Fruit fly (Drosophila melanogaster) whole organism, prepupa: ENCODE measurements around the gene Prim2.
A peak's percentile ranks its signal among the peaks of the same experiment; 100 is the strongest.

Source experiments
- CG11762 ChIP-seq: fragments of 200-800 bp; sonication (Bioruptor generic); optimal IDR thresholded peaks from 3 replicates; lab custom pipeline; 2016; ENCODE audit warnings: missing biosample characterization, missing genetic modification characterization; ENCODE audit not compliant: insufficient read depth
- CG15336 ChIP-seq: fragments of 200-800 bp; sonication (Bioruptor generic); IDR thresholded peaks from 2 replicates; pipeline ENCODE4 v1.3.6; 2022; ENCODE audit warnings: missing biosample characterization, missing genetic modification characterization
- CG1621 ChIP-seq: fragments of 200-800 bp; sonication (Bioruptor generic); optimal IDR thresholded peaks from 3 replicates; lab custom pipeline; 2018; ENCODE audit warnings: missing biosample characterization, mild to moderate bottlenecking, missing genetic modification characterization
- CG16779 ChIP-seq: fragments of 200-800 bp; sonication (Bioruptor generic); optimal IDR thresholded peaks from 3 replicates; lab custom pipeline; 2017; ENCODE audit warnings: missing biosample characterization, mild to moderate bottlenecking, missing genetic modification characterization
- CG3919 ChIP-seq: fragments of 200-800 bp; sonication (Bioruptor generic); optimal IDR thresholded peaks from 3 replicates; lab custom pipeline; 2016; ENCODE audit warnings: missing biosample characterization, missing genetic modification characterization
- CG4318 ChIP-seq: fragments of 200-800 bp; sonication (Bioruptor generic); optimal IDR thresholded peaks from 3 replicates; lab custom pipeline; 2017; ENCODE audit warnings: missing biosample characterization, mild to moderate bottlenecking, missing genetic modification characterization
- CG6163 ChIP-seq: fragments of 200-800 bp; sonication (Bioruptor generic); IDR thresholded peaks from 3 replicates; pipeline ENCODE4 v1.3.6; 2022; ENCODE audit warnings: missing biosample characterization, missing genetic modification characterization
- CG6276 ChIP-seq: fragments of 200-800 bp; sonication (Bioruptor generic); optimal IDR thresholded peaks from 2 replicates; lab custom pipeline; 2017; ENCODE audit warnings: missing biosample characterization, mild to moderate bottlenecking, missing genetic modification characterization
- CG6854 ChIP-seq: fragments of 200-800 bp; sonication (Bioruptor generic); optimal IDR thresholded peaks from 2 replicates; lab custom pipeline; 2017; ENCODE audit warnings: missing biosample characterization, mild to moderate bottlenecking, missing genetic modification characterization
- CG7368 ChIP-seq: fragments of 200-800 bp; sonication (Bioruptor generic); optimal IDR thresholded peaks from 3 replicates; lab custom pipeline; 2016; ENCODE audit warnings: missing biosample characterization, missing genetic modification characterization
- CG8119 ChIP-seq: fragments of 200-800 bp; sonication (Bioruptor generic); IDR thresholded peaks from 3 replicates; pipeline ENCODE4 v1.3.6; 2022; ENCODE audit warnings: missing biosample characterization, missing genetic modification characterization
- CG8319 ChIP-seq: fragments of 200-800 bp; sonication (Bioruptor generic); optimal IDR thresholded peaks from 3 replicates; lab custom pipeline; 2016; ENCODE audit warnings: missing biosample characterization, missing genetic modification characterization
- CG8632 ChIP-seq: fragments of 200-800 bp; sonication (Bioruptor generic); optimal IDR thresholded peaks from 3 replicates; lab custom pipeline; 2016; ENCODE audit warnings: missing biosample characterization, missing genetic modification characterization
- Eip78C ChIP-seq: fragments of 200-800 bp; sonication (Bioruptor generic); peaks from one replicate; lab custom pipeline; 2016; ENCODE audit warnings: missing biosample characterization, missing genetic modification characterization
- Eip93F ChIP-seq: fragments of 200-800 bp; sonication (Bioruptor generic); optimal IDR thresholded peaks from 2 replicates; lab custom pipeline; 2016; ENCODE audit warnings: missing biosample characterization, mild to moderate bottlenecking, missing genetic modification characterization
- Ets21C ChIP-seq: fragments of 200-800 bp; sonication (Bioruptor generic); optimal IDR thresholded peaks from 3 replicates; lab custom pipeline; 2016; ENCODE audit warnings: missing biosample characterization, missing genetic modification characterization
- Ets96B ChIP-seq: fragments of 200-800 bp; optimal IDR thresholded peaks from 2 replicates; lab custom pipeline; 2019; ENCODE audit warnings: missing biosample characterization, mild to moderate bottlenecking, missing genetic modification characterization, moderate library complexity
- Gug ChIP-seq: fragments of 200-800 bp; sonication (Bioruptor generic); IDR thresholded peaks from 2 replicates; pipeline ENCODE4 v1.3.6; 2022; ENCODE audit warnings: missing biosample characterization, missing genetic modification characterization
- Hr38 ChIP-seq: sonication (Bioruptor generic); optimal IDR thresholded peaks from 2 replicates; lab custom pipeline; 2016; ENCODE audit warnings: missing biosample characterization, missing genetic modification characterization
- Hr39 ChIP-seq: fragments of 200-800 bp; sonication (Bioruptor generic); optimal IDR thresholded peaks from 2 replicates; lab custom pipeline; 2016; ENCODE audit warnings: missing biosample characterization, missing genetic modification characterization
- Lpt ChIP-seq: fragments of 200-800 bp; sonication (Bioruptor generic); optimal IDR thresholded peaks from 3 replicates; lab custom pipeline; 2016; ENCODE audit warnings: missing biosample characterization, missing genetic modification characterization
- Met ChIP-seq: fragments of 200-800 bp; sonication (Bioruptor generic); optimal IDR thresholded peaks from 3 replicates; lab custom pipeline; 2016; ENCODE audit warnings: missing biosample characterization, missing genetic modification characterization
- OdsH ChIP-seq: fragments of 200-800 bp; sonication (Bioruptor generic); optimal IDR thresholded peaks from 3 replicates; lab custom pipeline; 2016; ENCODE audit warnings: missing biosample characterization, missing genetic modification characterization
- Sox102F ChIP-seq: fragments of 200-800 bp; sonication (Bioruptor generic); optimal IDR thresholded peaks from 2 replicates; lab custom pipeline; 2016; ENCODE audit warnings: missing biosample characterization, mild to moderate bottlenecking, missing genetic modification characterization
- Sox14 ChIP-seq: fragments of 200-800 bp; sonication (Bioruptor generic); optimal IDR thresholded peaks from 3 replicates; lab custom pipeline; 2016; ENCODE audit warnings: missing biosample characterization, missing genetic modification characterization
- Sox15 ChIP-seq: fragments of 200-800 bp; sonication (Bioruptor generic); optimal IDR thresholded peaks from 3 replicates; lab custom pipeline; 2016; ENCODE audit warnings: missing biosample characterization, missing genetic modification characterization
- achi ChIP-seq: fragments of 200-800 bp; sonication (Bioruptor generic); optimal IDR thresholded peaks from 3 replicates; lab custom pipeline; 2016; ENCODE audit warnings: missing biosample characterization, missing genetic modification characterization
- acj6 ChIP-seq: fragments of 200-800 bp; sonication (Bioruptor generic); optimal IDR thresholded peaks from 3 replicates; lab custom pipeline; 2016; ENCODE audit warnings: missing biosample characterization, missing genetic modification characterization
- cyc ChIP-seq: fragments of 200-800 bp; sonication (Bioruptor generic); optimal IDR thresholded peaks from 3 replicates; lab custom pipeline; 2016; ENCODE audit warnings: missing biosample characterization, missing genetic modification characterization
- dsx ChIP-seq: fragments of 200-800 bp; optimal IDR thresholded peaks from 3 replicates; lab custom pipeline; 2019; ENCODE audit warnings: missing biosample characterization, mild to moderate bottlenecking, missing genetic modification characterization, moderate library complexity; ENCODE audit not compliant: poor library complexity, severe bottlenecking
- esn ChIP-seq: fragments of 200-800 bp; sonication (Bioruptor generic); optimal IDR thresholded peaks from 2 replicates; lab custom pipeline; 2016; ENCODE audit warnings: missing biosample characterization, mild to moderate bottlenecking, missing genetic modification characterization, moderate library complexity
- fd59A ChIP-seq: fragments of 200-800 bp; sonication (Bioruptor generic); optimal IDR thresholded peaks from 2 replicates; lab custom pipeline; 2017; ENCODE audit warnings: missing biosample characterization, mild to moderate bottlenecking, missing genetic modification characterization, missing genetic modification reagents
- fkh ChIP-seq: fragments of 200-800 bp; sonication (Bioruptor generic); optimal IDR thresholded peaks from 3 replicates; lab custom pipeline; 2017; ENCODE audit warnings: missing biosample characterization, mild to moderate bottlenecking, missing genetic modification characterization, moderate library complexity
- lz ChIP-seq: fragments of 200-800 bp; sonication (Bioruptor generic); optimal IDR thresholded peaks from 3 replicates; lab custom pipeline; 2016; ENCODE audit warnings: missing biosample characterization, missing genetic modification characterization
- net ChIP-seq: fragments of 200-800 bp; sonication (Bioruptor generic); optimal IDR thresholded peaks from 3 replicates; lab custom pipeline; 2016; ENCODE audit warnings: missing biosample characterization, missing genetic modification characterization
- salr ChIP-seq, 2 experiments: fragments of 200-800 bp; sonication (Bioruptor generic); optimal IDR thresholded peaks; 3 replicates each; lab custom pipeline; 2016 to 2018; ENCODE audit warnings: missing biosample characterization in 2 of 2, missing genetic modification characterization in 2 of 2, mild to moderate bottlenecking in 1 of 2
- spab ChIP-seq: fragments of 200-800 bp; sonication (Bioruptor generic); optimal IDR thresholded peaks from 2 replicates; lab custom pipeline; 2017; ENCODE audit warnings: missing biosample characterization, mild to moderate bottlenecking, missing genetic modification characterization, missing genetic modification reagents
- ss ChIP-seq, 2 experiments: fragments of 200-800 bp; sonication (Bioruptor generic); optimal IDR thresholded peaks; 2 replicates in 1 of 2; 3 replicates in 1 of 2; lab custom pipeline; 2017 to 2018; ENCODE audit warnings: mild to moderate bottlenecking in 2 of 2, missing biosample characterization in 2 of 2, missing genetic modification characterization in 2 of 2, moderate library complexity in 1 of 2
- svp ChIP-seq: fragments of 200-800 bp; sonication (Bioruptor generic); peaks from one replicate; lab custom pipeline; 2016; ENCODE audit warnings: missing biosample characterization, missing genetic modification characterization
- topi ChIP-seq: fragments of 200-800 bp; sonication (Bioruptor generic); optimal IDR thresholded peaks from 3 replicates; lab custom pipeline; 2016; ENCODE audit warnings: missing biosample characterization, missing genetic modification characterization
- vri ChIP-seq: fragments of 200-800 bp; sonication (Bioruptor generic); optimal IDR thresholded peaks from 3 replicates; lab custom pipeline; 2016; ENCODE audit warnings: missing biosample characterization, mild to moderate bottlenecking, missing genetic modification characterization

Prim2 gene

DNA sequence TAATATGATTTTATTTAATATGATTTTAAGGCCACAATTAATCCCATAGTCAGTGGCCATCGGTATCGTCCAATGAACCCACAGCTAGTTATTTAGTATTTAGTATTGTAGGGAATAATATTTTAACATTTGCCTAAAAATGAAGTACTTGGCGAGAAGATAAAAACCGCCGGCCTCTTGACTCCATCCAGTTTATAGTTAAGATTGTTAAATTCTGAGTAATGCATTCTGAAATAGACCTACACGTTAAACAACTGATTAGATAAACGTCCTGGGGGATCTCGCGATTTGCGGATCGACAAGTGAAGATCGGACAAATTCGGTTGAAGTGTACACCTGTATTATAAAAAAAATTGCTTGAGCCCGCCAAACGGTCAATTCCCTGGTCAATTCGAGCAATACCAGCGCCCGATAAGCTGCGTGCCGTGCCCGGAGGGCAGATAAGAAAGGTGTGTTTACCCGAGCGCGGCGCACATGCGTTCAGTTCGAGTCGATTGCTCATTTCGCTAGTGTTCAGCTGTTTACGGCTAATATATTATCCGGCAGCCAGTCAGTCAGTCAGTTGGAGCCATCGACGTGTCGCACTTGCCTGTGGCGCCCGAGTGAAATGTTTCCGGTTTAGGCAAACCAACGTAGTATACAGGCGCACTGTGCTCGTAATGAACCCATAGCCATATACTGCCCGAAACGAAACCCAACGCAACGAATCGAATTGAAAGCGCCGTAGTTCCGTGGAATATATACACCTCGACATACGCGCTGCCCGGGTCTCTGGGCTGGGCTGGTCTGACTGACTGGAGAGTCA, 25.9 kb upstream of the Prim2 start:
- TF ChIP-seq acj6 (no peak), achi (GFP tag; lab: Kevin White, UChicago) (no peak), Sox14 (GFP tag; lab: Kevin White, UChicago) (no peak), topi (no peak), Eip93F (GFP tag; lab: Kevin White, UChicago) (no peak), spab (GFP tag; lab: Kevin White, UChicago) (no peak), Eip78C (peak; percentile 24), CG4318 (no peak), CG1621 (no peak), Met (no peak), CG3919 (GFP tag; lab: Kevin White, UChicago) (no peak), lz (GFP tag; lab: Kevin White, UChicago) (no peak), cyc (GFP tag; lab: Kevin White, UChicago) (no peak), vri (GFP tag; lab: Kevin White, UChicago) (peak; percentile 44), CG6163 (GFP tag; lab: Robert Waterston, UW) (peak; percentile 23; the same call in 1 of the 3 replicates), Gug (no peak), Hr39 (GFP tag; lab: Kevin White, UChicago) (no peak), CG6854 (GFP tag; lab: Kevin White, UChicago) (no peak), Sox15 (GFP tag; lab: Kevin White, UChicago) (no peak), net (no peak), CG8119 (GFP tag; lab: Robert Waterston, UW) (no peak), CG8632 (GFP tag; lab: Kevin White, UChicago) (no peak), CG8319 (GFP tag; lab: Kevin White, UChicago) (no peak), CG11762 (no peak), fkh (peak; percentile 26), esn (GFP tag; lab: Kevin White, UChicago) (no peak), ss (GFP tag; optimal IDR thresholded peaks at IDR 0.05; lab: Kevin White, UChicago) (no peak), dsx (GFP tag; lab: Kevin White, UChicago) (no peak), salr (GFP tag; optimal IDR thresholded peaks at IDR 0.05; lab: Kevin White, UChicago) (no peak), svp (GFP tag; lab: Kevin White, UChicago) (peak; percentile 88), fd59A (GFP tag; lab: Kevin White, UChicago) (no peak), Lpt (GFP tag; lab: Kevin White, UChicago) (no peak), CG16779 (no peak), Hr38 (GFP tag; lab: Kevin White, UChicago) (no peak), Ets96B (tag; lab: Kevin White, UChicago) (no peak), Sox102F (GFP tag; lab: Kevin White, UChicago) (no peak), CG7368 (GFP tag; lab: Kevin White, UChicago) (no peak), CG15336 (no peak), OdsH (GFP tag; lab: Kevin White, UChicago) (no peak), Ets21C (GFP tag; lab: Kevin White, UChicago) (no peak)
- TF ChIP-seq, all 60 proteins: peak for 5

DNA sequence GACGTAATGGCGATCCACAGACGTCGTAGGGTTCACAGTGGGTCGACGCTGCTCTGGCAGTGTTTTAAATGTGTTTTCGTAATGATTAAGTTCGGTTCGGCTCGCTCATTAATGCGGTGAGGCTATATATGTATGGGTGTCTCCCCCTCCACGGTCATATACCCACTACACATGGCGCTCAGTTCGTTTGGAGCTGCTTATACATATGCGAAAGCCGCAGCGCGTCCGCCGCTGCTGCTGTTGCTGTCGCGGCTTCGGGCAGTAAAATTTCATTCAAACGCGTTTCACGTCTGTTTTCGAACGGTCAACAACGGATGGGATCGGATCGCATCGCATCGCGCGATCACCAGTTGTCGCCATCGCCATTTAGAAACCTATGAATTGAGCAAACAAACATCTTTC, 24.6 kb upstream of the Prim2 start:
- TF ChIP-seq CG6276, result peak; percentile 50
- peak; percentile 4 for TF ChIP-seq CG1621
- TF ChIP-seq salr (GFP tag; optimal IDR thresholded peaks at IDR 0.05; lab: Kevin White, UChicago), result no peak
- peak; percentile 98 for TF ChIP-seq svp (GFP tag; lab: Kevin White, UChicago)
- no peak for TF ChIP-seq CG6854 (GFP tag; lab: Kevin White, UChicago)
- peak; percentile 18; the same call in 1 of the 2 replicates for TF ChIP-seq CG15336
- TF ChIP-seq CG16779, result no peak
- TF ChIP-seq fkh, result peak; percentile 57
